Fruit fly (Drosophila melanogaster): ENCODE data around the gene Bx42.
A peak's percentile ranks its signal among the peaks of the same experiment; 100 is the strongest.

- TF ChIP-seq CG4496 (GFP tag; IDR thresholded peaks at IDR 0.05) (no peak), CG15710 (tag; optimal IDR thresholded peaks at IDR 0.05) (no peak), CG8159 (tag; optimal IDR thresholded peaks at IDR 0.05) (no peak), CG14655 (GFP tag; optimal IDR thresholded peaks at IDR 0.05) (peak; percentile 10), CG34367 (tag; optimal IDR thresholded peaks at IDR 0.05) (no peak), rn (GFP tag; IDR thresholded peaks at IDR 0.05) (no peak), Pif1A (GFP tag; optimal IDR thresholded peaks at IDR 0.05) (no peak), CG10348 (GFP tag; IDR thresholded peaks at IDR 0.05) (no peak)
These were observed 21.0 kb upstream of the Bx42 start for dm6 chrX:9127264-9128011.

Data from whole organism, pupa.